Worm (Caenorhabditis elegans): Measurements from ENCODE around the gene K04D7.6.

- TF ChIP-seq tbx-2 (tag; optimal IDR thresholded peaks at IDR 0.05) (no peak), nhr-11 (tag; optimal IDR thresholded peaks at IDR 0.05) (no peak), snpc-4 (tag; optimal IDR thresholded peaks at IDR 0.05) (no peak), fos-1 (tag; optimal IDR thresholded peaks at IDR 0.05) (no peak), ztf-11 (tag; optimal IDR thresholded peaks at IDR 0.05) (no peak), nhr-85 (tag) (no peak), irx-1 (tag; optimal IDR thresholded peaks at IDR 0.05) (no peak), elt-3 (tag; optimal IDR thresholded peaks at IDR 0.05) (no peak), ama-1 (optimal IDR thresholded peaks at IDR 0.05) (no peak), C04F5.9 (tag; optimal IDR thresholded peaks at IDR 0.05) (no peak), nhr-77 (tag; optimal IDR thresholded peaks at IDR 0.05) (no peak), skn-1 (tag; optimal IDR thresholded peaks at IDR 0.05) (no peak), jun-1 (tag; optimal IDR thresholded peaks at IDR 0.05) (no peak), nhr-76 (tag; optimal IDR thresholded peaks at IDR 0.05) (no peak)
Observed at ce11 chrIV:10191498-10191897, 14.6 kb downstream of the K04D7.6 start.

Measured in whole organism, L1 larva.